Worm (Caenorhabditis elegans) whole organism, L2 larva: ENCODE measurements around the gene K08F9.3.

Source experiments
- dmd-4 ChIP-seq: sonication (generic microtip); optimal IDR thresholded peaks from 2 replicates; lab custom pipeline; 2017; ENCODE audit warnings: missing biosample characterization, missing genetic modification characterization
- elt-1 ChIP-seq: fragments of 150-350 bp; optimal IDR thresholded peaks from 2 replicates; lab custom pipeline; 2014; ENCODE audit warnings: missing biosample characterization, missing genetic modification characterization
- fos-1 ChIP-seq: fragments of 150-350 bp; optimal IDR thresholded peaks from 2 replicates; lab custom pipeline; 2014; ENCODE audit warnings: missing biosample characterization, missing genetic modification characterization
- lin-11 ChIP-seq: fragments of 150-350 bp; sonication (generic microtip); optimal IDR thresholded peaks from 2 replicates; lab custom pipeline; 2014; ENCODE audit warnings: missing biosample characterization, missing genetic modification characterization, inconsistent platforms, mixed read lengths
- nhr-11 ChIP-seq: fragments of 150-350 bp; optimal IDR thresholded peaks from 2 replicates; lab custom pipeline; 2014; ENCODE audit warnings: missing biosample characterization, missing genetic modification characterization
- nhr-237 ChIP-seq: fragments of 150-350 bp; optimal IDR thresholded peaks from 2 replicates; lab custom pipeline; 2014; ENCODE audit warnings: missing biosample characterization, missing genetic modification characterization
- nhr-6 ChIP-seq: fragments of 150-350 bp; optimal IDR thresholded peaks from 2 replicates; lab custom pipeline; 2014; ENCODE audit warnings: missing biosample characterization, missing genetic modification characterization
- unc-62 ChIP-seq: fragments of 150-350 bp; optimal IDR thresholded peaks from 2 replicates; lab custom pipeline; 2014; ENCODE audit warnings: missing biosample characterization, missing genetic modification reagents, missing genetic modification characterization

DNA sequence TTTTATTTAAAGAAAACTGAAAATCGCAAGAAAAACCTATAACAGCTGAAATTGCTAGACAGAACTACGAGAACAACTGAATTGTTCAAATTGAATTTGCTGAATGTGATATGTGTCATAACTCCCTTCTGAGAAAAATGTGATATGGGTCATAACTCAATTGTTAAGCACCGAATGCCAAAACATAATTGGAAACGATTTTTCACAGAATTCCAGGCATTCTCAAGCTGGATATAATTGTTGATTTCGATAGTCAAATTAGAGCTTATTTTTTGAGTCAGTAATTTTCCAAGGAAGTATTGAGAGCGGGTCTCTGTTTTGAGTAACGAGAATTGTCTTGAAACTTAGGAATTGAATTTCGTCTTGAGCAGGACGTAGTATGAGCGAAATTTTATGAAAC is 41.6 kb downstream of the K08F9.3 start:
- no peak for TF ChIP-seq nhr-237 (tag; lab: Kevin White, UChicago)
- no peak for TF ChIP-seq nhr-11
- TF ChIP-seq elt-1 (tag; lab: Kevin White, UChicago), result no peak
- no peak for TF ChIP-seq dmd-4 (tag; lab: Kevin White, UChicago)
- TF ChIP-seq lin-11 (tag; lab: Kevin White, UChicago), result no peak
- TF ChIP-seq unc-62 (GFP tag; lab: Kevin White, UChicago), result no peak
- TF ChIP-seq fos-1, result no peak
- no peak for TF ChIP-seq nhr-6
